Fruit fly (Drosophila melanogaster): ENCODE results near the gene AdipoR.
A peak's percentile ranks its signal among the peaks of the same experiment; 100 is the strongest.

The AdipoR gene

dm6 chr3R:22542773-22543411, 4.8 kb downstream of the AdipoR start (continued):
- TF ChIP-seq CG12104 (GFP tag; optimal IDR thresholded peaks at IDR 0.05) (no peak), Dbx (GFP tag; IDR thresholded peaks at IDR 0.05) (no peak), CG12219 (GFP tag; optimal IDR thresholded peaks at IDR 0.05) (no peak), pnt (GFP tag; optimal IDR thresholded peaks at IDR 0.05) (no peak), CG17912 (GFP tag; optimal IDR thresholded peaks at IDR 0.05) (no peak), CG4854 (GFP tag; optimal IDR thresholded peaks at IDR 0.05) (no peak), Asciz (GFP tag; optimal IDR thresholded peaks at IDR 0.05) (no peak), CG8359 (GFP tag; optimal IDR thresholded peaks at IDR 0.05; ENCODE audit: borderline replicate concordance) (no peak), croc (GFP tag; conservative IDR thresholded peaks at IDR 0.05) (no peak), CG11560 (tag; IDR thresholded peaks at IDR 0.05) (no peak), CG30431 (GFP tag; optimal IDR thresholded peaks at IDR 0.05) (no peak), Drgx (GFP tag; IDR thresholded peaks at IDR 0.05) (no peak; the same call in 1 of the 2 replicates), esg (GFP tag; conservative IDR thresholded peaks at IDR 0.05) (0 out of 2 replicates have a peak, but pooled peaks have one; percentile 20), Ada2b (GFP tag; IDR thresholded peaks at IDR 0.05) (peak; percentile 47), NfI (GFP tag; optimal IDR thresholded peaks at IDR 0.05) (no peak), jigr1 (GFP tag; IDR thresholded peaks at IDR 0.05) (no peak), twi (tag; optimal IDR thresholded peaks at IDR 0.05) (no peak), CG12769 (tag; optimal IDR thresholded peaks at IDR 0.05) (no peak), CG10321 (GFP tag; IDR thresholded peaks at IDR 0.05) (no peak), CG32772 (GFP tag; IDR thresholded peaks at IDR 0.05) (0 out of 2 replicates have a peak, but pooled peaks have one; percentile 22), Blimp-1 (GFP tag; optimal IDR thresholded peaks at IDR 0.05) (no peak), CG6175 (GFP tag; IDR thresholded peaks at IDR 0.05) (no peak), her (GFP tag; optimal IDR thresholded peaks at IDR 0.05) (no peak), ems (GFP tag; optimal IDR thresholded peaks at IDR 0.05) (no peak), pita (GFP tag; optimal IDR thresholded peaks at IDR 0.05) (no peak), CkIIα-i1 (GFP tag; IDR thresholded peaks at IDR 0.05) (no peak), abd-A (tag; optimal IDR thresholded peaks at IDR 0.05) (no peak)

DNA sequence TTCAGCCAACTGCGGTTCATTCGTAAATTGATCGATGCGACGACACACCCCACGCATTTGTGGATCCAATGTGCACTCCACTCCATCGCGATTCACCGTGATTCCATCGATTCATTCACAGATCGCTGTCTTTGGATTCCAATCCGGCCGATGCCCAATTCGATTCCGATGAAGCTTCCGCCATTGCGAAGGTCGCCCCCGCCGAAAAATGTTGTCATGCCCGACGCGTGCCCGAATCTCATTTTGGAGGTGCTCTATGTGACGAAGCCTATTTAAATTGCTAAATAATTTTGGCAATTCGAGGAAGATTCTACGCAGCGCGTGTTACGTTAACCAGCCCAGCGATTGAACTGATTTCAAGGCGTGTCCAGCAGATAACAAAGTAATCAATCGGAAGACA, 7.0 kb downstream of the AdipoR start:
- peak; percentile 56 for TF ChIP-seq sd (tag; optimal IDR thresholded peaks at IDR 0.05)
- TF ChIP-seq CG7357 (GFP tag; IDR thresholded peaks at IDR 0.05), result no peak
- 0 out of 4 replicates have a peak, but pooled peaks have one; percentile 85 for TF ChIP-seq chinmo (GFP tag; IDR thresholded peaks at IDR 0.05; ENCODE audit: partially characterized antibody)
- TF ChIP-seq Ravus (GFP tag; IDR thresholded peaks at IDR 0.05), result no peak
- peak; percentile 62 for TF ChIP-seq CG12769 (tag; optimal IDR thresholded peaks at IDR 0.05)
- no peak for TF ChIP-seq lilli (GFP tag; optimal IDR thresholded peaks at IDR 0.05)
- TF ChIP-seq stc (GFP tag; IDR thresholded peaks at IDR 0.05), result no peak
- TF ChIP-seq CG15269 (tag; optimal IDR thresholded peaks at IDR 0.05), result no peak
- TF ChIP-seq Eip74EF (GFP tag; optimal IDR thresholded peaks at IDR 0.05), result peak in 1 of 2 experiments; percentile 62
- no peak for TF ChIP-seq sug (tag; optimal IDR thresholded peaks at IDR 0.05)
- no peak for TF ChIP-seq emc (GFP tag; optimal IDR thresholded peaks at IDR 0.05)
- TF ChIP-seq sc (optimal IDR thresholded peaks at IDR 0.05), result no peak
- TF ChIP-seq sc (GFP tag; optimal IDR thresholded peaks at IDR 0.05), result no peak

DNA sequence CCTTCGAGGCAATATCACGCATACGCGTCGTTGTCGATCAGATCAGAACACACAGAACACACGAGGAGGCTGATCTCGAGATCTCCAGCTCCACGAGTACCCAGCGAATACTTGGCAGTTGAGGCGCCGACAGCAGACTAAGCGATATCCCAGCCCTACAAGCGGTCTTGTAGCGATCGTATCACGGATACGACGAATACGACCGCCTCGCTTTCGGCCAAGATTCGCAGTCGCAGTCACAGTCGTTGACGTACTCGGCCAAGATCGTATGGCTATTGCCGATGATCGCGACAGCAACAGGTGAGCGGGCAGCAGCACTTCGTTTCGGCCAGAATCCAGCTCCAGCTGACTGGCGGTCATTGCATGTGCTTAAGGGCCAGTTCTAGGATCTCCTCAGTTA, 7.9 kb downstream of the AdipoR start, which contains the start of gene CG5326:
TSS of gene CG5326 (minus strand) at position 158 of the 400 bp plus-strand sequence.
- TF ChIP-seq croc (GFP tag; conservative IDR thresholded peaks at IDR 0.05), result no peak
- peak; percentile 24 for TF ChIP-seq CG10543 (GFP tag; optimal IDR thresholded peaks at IDR 0.05)
- TF ChIP-seq CG6175 (GFP tag; IDR thresholded peaks at IDR 0.05), result 0 out of 3 replicates have a peak, but pooled peaks have one; percentile 24
- TF ChIP-seq MTF-1 (GFP tag; optimal IDR thresholded peaks at IDR 0.05; ENCODE audit: borderline replicate concordance), result no peak
- TF ChIP-seq CG14014 (GFP tag; IDR thresholded peaks at IDR 0.05), result peak; percentile 32; the same call in 1 of the 2 replicates
- TF ChIP-seq CG3995 (GFP tag; optimal IDR thresholded peaks at IDR 0.05), result peak; percentile 51
- TF ChIP-seq seq (GFP tag; IDR thresholded peaks at IDR 0.05), result no peak
- peak; percentile 63; the same call in 2 of the 4 replicates for TF ChIP-seq chinmo (GFP tag; IDR thresholded peaks at IDR 0.05; ENCODE audit: partially characterized antibody)
- TF ChIP-seq CHES-1-like (GFP tag; optimal IDR thresholded peaks at IDR 0.05), result no peak
- peak; percentile 24; the same call in 1 of the 3 replicates for TF ChIP-seq so (GFP tag; IDR thresholded peaks at IDR 0.05)
- TF ChIP-seq nom (GFP tag; optimal IDR thresholded peaks at IDR 0.05), result peak; percentile 49
- peak; percentile 79 for TF ChIP-seq Med (GFP tag)
- no peak for TF ChIP-seq aop (GFP tag; IDR thresholded peaks at IDR 0.05)
